Worm (Caenorhabditis elegans) whole organism, late embryonic: ENCODE results near the gene F36H12.9.
"Not testable (repeated sequence)": the region's sequence is repeated elsewhere in the genome, so short reads cannot be mapped to it uniquely, and the experiment has no call there.

ENCODE experiments used
- C08G9.2 ChIP-seq: sonication (generic microtip); optimal IDR thresholded peaks from 2 replicates; lab custom pipeline; 2016; ENCODE audit warnings: mild to moderate bottlenecking, missing genetic modification characterization, moderate library complexity, missing compliant biosample characterization
- C38D4.7 ChIP-seq: fragments of 200-800 bp; sonication (Bioruptor generic); optimal IDR thresholded peaks from 2 replicates; lab custom pipeline; 2018; ENCODE audit warnings: mild to moderate bottlenecking, missing genetic modification characterization, moderate library complexity, missing compliant biosample characterization
- F13H6.1 ChIP-seq: sonication (generic microtip); optimal IDR thresholded peaks from 2 replicates; lab custom pipeline; 2016; ENCODE audit warnings: missing genetic modification characterization, missing compliant biosample characterization
- K02D7.2 ChIP-seq: sonication (generic microtip); optimal IDR thresholded peaks from 2 replicates; lab custom pipeline; 2017; ENCODE audit warnings: mild to moderate bottlenecking, missing genetic modification characterization, missing compliant biosample characterization
- K09A11.1 ChIP-seq: sonication (generic microtip); optimal IDR thresholded peaks from 2 replicates; lab custom pipeline; 2017; ENCODE audit warnings: antibody characterized with exemption, mild to moderate bottlenecking, missing genetic modification characterization, missing compliant biosample characterization; ENCODE audit not compliant: insufficient read depth
- T23F11.4 ChIP-seq: fragments of 200-800 bp; sonication (Bioruptor generic); optimal IDR thresholded peaks from 2 replicates; lab custom pipeline; 2018; ENCODE audit warnings: mild to moderate bottlenecking, missing genetic modification characterization, missing compliant biosample characterization
- ahr-1 ChIP-seq: sonication (generic microtip); optimal IDR thresholded peaks from 2 replicates; lab custom pipeline; 2016; ENCODE audit warnings: missing genetic modification characterization, missing compliant biosample characterization
- ceh-14 ChIP-seq: sonication (generic microtip); optimal IDR thresholded peaks from 2 replicates; lab custom pipeline; 2016; ENCODE audit warnings: missing genotype, missing genetic modification characterization, missing compliant biosample characterization
- ceh-18 ChIP-seq: sonication (generic microtip); optimal IDR thresholded peaks from 2 replicates; lab custom pipeline; 2016; ENCODE audit warnings: missing genetic modification characterization, missing compliant biosample characterization
- ceh-2 ChIP-seq: sonication (generic microtip); optimal IDR thresholded peaks from 2 replicates; lab custom pipeline; 2016; ENCODE audit warnings: missing genotype, missing genetic modification characterization, missing compliant biosample characterization
- ceh-22 ChIP-seq: sonication (generic microtip); optimal IDR thresholded peaks from 2 replicates; lab custom pipeline; 2017; ENCODE audit warnings: missing biosample characterization, missing genetic modification characterization
- ceh-24 ChIP-seq: sonication (generic microtip); optimal IDR thresholded peaks from 2 replicates; lab custom pipeline; 2016; ENCODE audit warnings: mild to moderate bottlenecking, missing genetic modification characterization, missing compliant biosample characterization
- ceh-31 ChIP-seq: sonication (generic microtip); optimal IDR thresholded peaks from 2 replicates; lab custom pipeline; 2016; ENCODE audit warnings: missing genetic modification characterization, missing compliant biosample characterization
- ceh-34 ChIP-seq: sonication (generic microtip); optimal IDR thresholded peaks from 2 replicates; lab custom pipeline; 2016; ENCODE audit warnings: mild to moderate bottlenecking, missing genetic modification characterization, missing compliant biosample characterization
- ceh-45 ChIP-seq: fragments of 200-800 bp; sonication (Bioruptor generic); IDR thresholded peaks from 2 replicates; pipeline ENCODE4 v1.3.6; 2022; ENCODE audit warnings: missing genetic modification reagents, missing genetic modification characterization, missing compliant biosample characterization
- ceh-6 ChIP-seq: fragments of 200-800 bp; sonication (Bioruptor generic); optimal IDR thresholded peaks from 2 replicates; lab custom pipeline; 2018; ENCODE audit warnings: mild to moderate bottlenecking, missing genetic modification characterization, missing compliant biosample characterization
- ceh-9 ChIP-seq: sonication (generic microtip); optimal IDR thresholded peaks from 2 replicates; lab custom pipeline; 2016; ENCODE audit warnings: mild to moderate bottlenecking, missing genetic modification characterization, inconsistent platforms, missing compliant biosample characterization
- che-1 ChIP-seq: sonication (generic microtip); optimal IDR thresholded peaks from 2 replicates; lab custom pipeline; 2016; ENCODE audit warnings: mild to moderate bottlenecking, missing genetic modification characterization, missing compliant biosample characterization
- dve-1 ChIP-seq: sonication (generic microtip); optimal IDR thresholded peaks from 2 replicates; lab custom pipeline; 2017; ENCODE audit warnings: antibody characterized with exemption, mild to moderate bottlenecking, missing genetic modification characterization, missing compliant biosample characterization
- elt-2 ChIP-seq: sonication (generic microtip); optimal IDR thresholded peaks from 2 replicates; lab custom pipeline; 2016; ENCODE audit warnings: missing genetic modification reagents, missing genetic modification characterization, missing compliant biosample characterization
- elt-4 ChIP-seq: sonication (generic microtip); optimal IDR thresholded peaks from 2 replicates; lab custom pipeline; 2016; ENCODE audit warnings: missing genetic modification characterization, missing compliant biosample characterization
- ets-4 ChIP-seq: sonication (generic microtip); optimal IDR thresholded peaks from 2 replicates; lab custom pipeline; 2016; ENCODE audit warnings: missing genetic modification characterization, missing compliant biosample characterization
- eyg-1 ChIP-seq: sonication (generic microtip); optimal IDR thresholded peaks from 2 replicates; lab custom pipeline; 2016; ENCODE audit warnings: missing genotype, missing genetic modification characterization, missing compliant biosample characterization
- fax-1 ChIP-seq: sonication (generic microtip); optimal IDR thresholded peaks from 2 replicates; lab custom pipeline; 2016; ENCODE audit warnings: missing genotype, missing genetic modification characterization, missing compliant biosample characterization
- fkh-10 ChIP-seq: fragments of 150-350 bp; optimal IDR thresholded peaks from 2 replicates; lab custom pipeline; 2014; ENCODE audit warnings: missing biosample characterization, missing genetic modification reagents, missing genetic modification characterization
- fkh-6 ChIP-seq: sonication (generic microtip); optimal IDR thresholded peaks from 2 replicates; lab custom pipeline; 2016; ENCODE audit warnings: missing genetic modification characterization, missing compliant biosample characterization
- gmeb-2 ChIP-seq: sonication (generic microtip); optimal IDR thresholded peaks from 2 replicates; lab custom pipeline; 2016; ENCODE audit warnings: missing genetic modification characterization, inconsistent platforms, missing compliant biosample characterization
- hlh-13 ChIP-seq: fragments of 200-800 bp; sonication (Bioruptor generic); optimal IDR thresholded peaks from 2 replicates; lab custom pipeline; 2018; ENCODE audit warnings: mild to moderate bottlenecking, missing genetic modification characterization, missing compliant biosample characterization
- hlh-30 ChIP-seq: sonication (generic microtip); optimal IDR thresholded peaks from 2 replicates; lab custom pipeline; 2017; ENCODE audit warnings: antibody characterized with exemption, missing genetic modification characterization, missing compliant biosample characterization; ENCODE audit not compliant: insufficient read depth
- hlh-6 ChIP-seq: sonication (generic microtip); optimal IDR thresholded peaks from 2 replicates; lab custom pipeline; 2016; ENCODE audit warnings: missing genotype, missing genetic modification characterization, missing compliant biosample characterization
- lim-6 ChIP-seq: sonication (generic microtip); optimal IDR thresholded peaks from 2 replicates; lab custom pipeline; 2016; ENCODE audit warnings: missing genetic modification characterization, missing compliant biosample characterization
- lin-11 ChIP-seq: fragments of 200-800 bp; sonication (Bioruptor generic); optimal IDR thresholded peaks from 2 replicates; lab custom pipeline; 2018; ENCODE audit warnings: mild to moderate bottlenecking, missing genetic modification characterization, missing compliant biosample characterization
- madf-2 ChIP-seq: sonication (generic microtip); optimal IDR thresholded peaks from 2 replicates; lab custom pipeline; 2017; ENCODE audit warnings: missing genetic modification characterization, missing compliant biosample characterization
- nfya-1 ChIP-seq: sonication (generic microtip); optimal IDR thresholded peaks from 2 replicates; lab custom pipeline; 2017; ENCODE audit warnings: missing genetic modification characterization, mild to moderate bottlenecking, missing compliant biosample characterization, antibody characterized with exemption, moderate library complexity
- nhr-11 ChIP-seq: fragments of 150-350 bp; optimal IDR thresholded peaks from 2 replicates; lab custom pipeline; 2014; ENCODE audit warnings: missing biosample characterization, missing genetic modification characterization
- nhr-232 ChIP-seq: sonication (generic microtip); optimal IDR thresholded peaks from 2 replicates; lab custom pipeline; 2016; ENCODE audit warnings: missing genetic modification characterization, missing compliant biosample characterization
- npax-4 ChIP-seq: sonication (generic microtip); optimal IDR thresholded peaks from 2 replicates; lab custom pipeline; 2016; ENCODE audit warnings: missing genetic modification characterization, missing compliant biosample characterization
- pag-3 ChIP-seq: sonication (generic microtip); optimal IDR thresholded peaks from 2 replicates; lab custom pipeline; 2016; ENCODE audit warnings: missing compliant biosample characterization, missing genetic modification characterization, borderline replicate concordance
- pat-9 ChIP-seq: fragments of 200-800 bp; sonication (Bioruptor generic); optimal IDR thresholded peaks from 2 replicates; lab custom pipeline; 2018; ENCODE audit warnings: mild to moderate bottlenecking, missing genetic modification characterization, moderate library complexity, missing compliant biosample characterization
- pax-1 ChIP-seq: fragments of 150-350 bp; optimal IDR thresholded peaks from 2 replicates; lab custom pipeline; 2014; ENCODE audit warnings: missing biosample characterization, missing genetic modification characterization
- pqm-1 ChIP-seq: sonication (generic microtip); optimal IDR thresholded peaks from 2 replicates; lab custom pipeline; 2016; ENCODE audit warnings: missing genetic modification characterization, missing compliant biosample characterization
- ref-2 ChIP-seq: sonication (generic microtip); optimal IDR thresholded peaks from 2 replicates; lab custom pipeline; 2016; ENCODE audit warnings: missing genetic modification characterization, missing compliant biosample characterization
- rnt-1 ChIP-seq: sonication (generic microtip); optimal IDR thresholded peaks from 2 replicates; lab custom pipeline; 2016; ENCODE audit warnings: missing genetic modification characterization, missing compliant biosample characterization
- sox-2 ChIP-seq: fragments of 200-800 bp; sonication (Bioruptor generic); IDR thresholded peaks from 2 replicates; pipeline ENCODE4 v1.3.6; 2022; ENCODE audit warnings: missing genetic modification reagents, missing genetic modification characterization, missing compliant biosample characterization
- sox-4 ChIP-seq: sonication (generic microtip); optimal IDR thresholded peaks from 2 replicates; lab custom pipeline; 2017; ENCODE audit warnings: mild to moderate bottlenecking, missing genetic modification characterization, inconsistent platforms, missing compliant biosample characterization
- tbx-2 ChIP-seq: sonication (generic microtip); optimal IDR thresholded peaks from 2 replicates; lab custom pipeline; 2016; ENCODE audit warnings: missing genetic modification characterization, missing compliant biosample characterization
- tbx-7 ChIP-seq: sonication (generic microtip); optimal IDR thresholded peaks from 2 replicates; lab custom pipeline; 2016; ENCODE audit warnings: missing genotype, missing genetic modification characterization, missing compliant biosample characterization
- unc-3 ChIP-seq, 2 experiments: fragments of 200-800 bp in 1 of 2; sonication (Bioruptor generic) in 1 of 2; sonication (generic microtip) in 1 of 2; conservative IDR thresholded peaks in 1 of 2; optimal IDR thresholded peaks in 1 of 2; 2 replicates each; pipeline versions ENCODE4 v1.3.6 to Lab custom; 2016 to 2022; ENCODE audit warnings: missing compliant biosample characterization in 2 of 2, missing genetic modification characterization in 2 of 2, missing genetic modification reagents in 1 of 2
- unc-55 ChIP-seq: sonication (generic microtip); optimal IDR thresholded peaks from 2 replicates; lab custom pipeline; 2017; ENCODE audit warnings: missing biosample characterization, missing genetic modification reagents, missing genetic modification characterization
- unc-86 ChIP-seq: sonication (generic microtip); optimal IDR thresholded peaks from 2 replicates; lab custom pipeline; 2016; ENCODE audit warnings: missing genetic modification characterization, missing compliant biosample characterization
- ztf-16 ChIP-seq: sonication (generic microtip); optimal IDR thresholded peaks from 2 replicates; lab custom pipeline; 2017; ENCODE audit warnings: missing genetic modification characterization, missing compliant biosample characterization

F36H12.9 gene

ce11 chrIV:5256731-5257130, at the start of gene F36H12.9:
TSS of gene F36H12.9 (plus strand) at chrIV:5257031.
- not testable (repeated sequence) for TF ChIP-seq gmeb-2 (tag; lab: Kevin White, UChicago); pqm-1; nfya-1

ce11 chrIV:5209390-5209789, 47.4 kb upstream of the F36H12.9 start, which contains the start of the genes Y59E9AL.36 and nbet-1:
TSS of gene Y59E9AL.36 (minus strand) at chrIV:5209481.
TSS of gene nbet-1 (plus strand) at chrIV:5209501.
- TF ChIP-seq pax-1 (tag; lab: Kevin White, UChicago) (no peak), ceh-6 (GFP tag; lab: Kevin White, UChicago) (no peak), ceh-24 (tag; lab: Kevin White, UChicago) (no peak), nfya-1 (peak; percentile 54), ceh-14 (peak; percentile 6), ceh-22 (tag; lab: Kevin White, UChicago) (no peak), K09A11.1 (tag; lab: Kevin White, UChicago) (no peak), ceh-2 (tag; lab: Kevin White, UChicago) (no peak), elt-2 (tag; lab: Kevin White, UChicago) (peak; percentile 33), ceh-31 (tag; lab: Kevin White, UChicago) (peak; percentile 54), hlh-6 (tag; lab: Kevin White, UChicago) (no peak), K02D7.2 (tag; lab: Kevin White, UChicago) (no peak), ceh-18 (tag; lab: Kevin White, UChicago) (peak; percentile 59), lin-11 (tag; lab: Kevin White, UChicago) (no peak), ceh-9 (no peak), unc-3 (GFP tag; conservative IDR thresholded peaks at IDR 0.05; lab: Robert Waterston, UW) (0 out of 2 replicates have a peak, but pooled peaks have one; percentile 35), unc-3 (tag; optimal IDR thresholded peaks at IDR 0.05; lab: Kevin White, UChicago) (no peak), dve-1 (tag; lab: Kevin White, UChicago) (no peak), fax-1 (no peak), pat-9 (no peak), pag-3 (tag; lab: Kevin White, UChicago) (no peak), tbx-2 (tag; lab: Kevin White, UChicago) (peak; percentile 71), hlh-13 (GFP tag; lab: Kevin White, UChicago) (no peak), rnt-1 (no peak), T23F11.4 (GFP tag; lab: Kevin White, UChicago) (no peak), fkh-10 (GFP tag; lab: Kevin White, UChicago) (no peak), fkh-6 (tag; lab: Kevin White, UChicago) (no peak), eyg-1 (tag; lab: Kevin White, UChicago) (no peak), elt-4 (tag; lab: Kevin White, UChicago) (no peak), ceh-45 (GFP tag; lab: Robert Waterston, UW) (no peak), ref-2 (tag; lab: Kevin White, UChicago) (no peak), nhr-11 (tag; lab: Kevin White, UChicago) (no peak), sox-2 (GFP tag; lab: Robert Waterston, UW) (no peak), F13H6.1 (tag; lab: Kevin White, UChicago) (no peak), hlh-30 (no peak), ets-4 (tag; lab: Kevin White, UChicago) (no peak), C38D4.7 (GFP tag; lab: Kevin White, UChicago) (no peak), ahr-1 (tag; lab: Kevin White, UChicago) (no peak), tbx-7 (tag; lab: Kevin White, UChicago) (no peak), ceh-34 (peak; percentile 63), unc-55 (GFP tag; lab: Kevin White, UChicago) (peak; percentile 55), sox-4 (tag; lab: Kevin White, UChicago) (no peak), C08G9.2 (tag; lab: Kevin White, UChicago) (no peak), nhr-232 (tag; lab: Kevin White, UChicago) (no peak), madf-2 (tag; lab: Kevin White, UChicago) (peak; percentile 17), npax-4 (tag; lab: Kevin White, UChicago) (no peak), ztf-16 (tag; lab: Kevin White, UChicago) (peak; percentile 12), lim-6 (no peak), unc-86 (tag; lab: Kevin White, UChicago) (no peak), che-1 (tag; lab: Kevin White, UChicago) (peak; percentile 30)
